Worm (Caenorhabditis elegans): ENCODE results near the gene taf-6.2.

ce11 chrIV:3740830-3741477 is 46.4 kb upstream of the taf-6.2 start, which contains the start of gene nape-1:
- TF ChIP-seq unc-62 (GFP tag; optimal IDR thresholded peaks at IDR 0.05) (no peak), snpc-4 (tag; optimal IDR thresholded peaks at IDR 0.05) (no peak), nhr-28 (tag; optimal IDR thresholded peaks at IDR 0.05) (no peak), blmp-1 (tag; optimal IDR thresholded peaks at IDR 0.05) (no peak), lsy-2 (tag; optimal IDR thresholded peaks at IDR 0.05) (no peak), ceh-43 (GFP tag; optimal IDR thresholded peaks at IDR 0.05) (no peak), ces-1 (GFP tag; optimal IDR thresholded peaks at IDR 0.05) (no peak), pha-4 (tag; optimal IDR thresholded peaks at IDR 0.05) (no peak), nhr-237 (tag; optimal IDR thresholded peaks at IDR 0.05) (no peak), mep-1 (tag; optimal IDR thresholded peaks at IDR 0.05) (no peak), cnd-1 (tag; optimal IDR thresholded peaks at IDR 0.05) (no peak)
